Fruit fly (Drosophila melanogaster): ENCODE measurements around the gene CG2604.

CG2604 gene

dm6 chr3R:5215334-5216307 lies 7.5 kb downstream of the CG2604 start (continued):
- TF ChIP-seq Dad (GFP tag; optimal IDR thresholded peaks at IDR 0.05) (peak; percentile 96), C15 (GFP tag; IDR thresholded peaks at IDR 0.05) (0 out of 3 replicates have a peak, but pooled peaks have one; percentile 48), Lpt (GFP tag; optimal IDR thresholded peaks at IDR 0.05) (no peak), CG7786 (GFP tag; optimal IDR thresholded peaks at IDR 0.05) (peak; percentile 96), tap (tag; optimal IDR thresholded peaks at IDR 0.05) (peak; percentile 92), kni (GFP tag; optimal IDR thresholded peaks at IDR 0.05) (peak; percentile 100), twi (tag; optimal IDR thresholded peaks at IDR 0.05) (peak; percentile 88), CG10366 (GFP tag; IDR thresholded peaks at IDR 0.05) (peak; percentile 88), da (GFP tag; optimal IDR thresholded peaks at IDR 0.05) (peak; percentile 98), pros (GFP tag; optimal IDR thresholded peaks at IDR 0.05) (peak; percentile 69), maf-S (GFP tag; optimal IDR thresholded peaks at IDR 0.05) (peak; percentile 98), Bgb (GFP tag; IDR thresholded peaks at IDR 0.05; ENCODE audit: partially characterized antibody) (no peak), CG2678 (tag; optimal IDR thresholded peaks at IDR 0.05) (peak; percentile 93), CG8089 (GFP tag; optimal IDR thresholded peaks at IDR 0.05) (peak; percentile 99), CG31224 (GFP tag; IDR thresholded peaks at IDR 0.05) (peak; percentile 74), CG4617 (GFP tag; optimal IDR thresholded peaks at IDR 0.05; ENCODE audit: borderline replicate concordance) (peak; percentile 96), stc (GFP tag; IDR thresholded peaks at IDR 0.05) (peak; percentile 95), BEAF-32 (GFP tag; optimal IDR thresholded peaks at IDR 0.05) (no peak), Hr3 (GFP tag; optimal IDR thresholded peaks at IDR 0.05) (peak; percentile 94), Dp (GFP tag; optimal IDR thresholded peaks at IDR 0.05) (peak; percentile 22), ERR (GFP tag; optimal IDR thresholded peaks at IDR 0.05) (peak; percentile 96), CG13624 (GFP tag; optimal IDR thresholded peaks at IDR 0.05) (peak; percentile 86), kay (GFP tag; optimal IDR thresholded peaks at IDR 0.05) (peak; percentile 95), klu (GFP tag; IDR thresholded peaks at IDR 0.05) (peak; percentile 51), GATAe (GFP tag; conservative IDR thresholded peaks at IDR 0.05) (peak; percentile 17; the same call in 1 of the 2 replicates), CG17361 (GFP tag; IDR thresholded peaks at IDR 0.05) (peak; percentile 70; the same call in 2 of the 3 replicates), Myb (GFP tag; optimal IDR thresholded peaks at IDR 0.05) (peak; percentile 82), oc (tag; optimal IDR thresholded peaks at IDR 0.05) (peak; percentile 99), CG13296 (GFP tag; optimal IDR thresholded peaks at IDR 0.05) (peak; percentile 73), Opbp (GFP tag; IDR thresholded peaks at IDR 0.05; ENCODE audit: partially characterized antibody) (no peak), p53 (GFP tag; optimal IDR thresholded peaks at IDR 0.05) (peak; percentile 98), chif (GFP tag; optimal IDR thresholded peaks at IDR 0.05) (peak; percentile 99), dan (GFP tag; IDR thresholded peaks at IDR 0.05) (peak; percentile 41; the same call in 1 of the 2 replicates), lab (GFP tag; optimal IDR thresholded peaks at IDR 0.05) (peak; percentile 97), Atf-2 (GFP tag; optimal IDR thresholded peaks at IDR 0.05) (peak; percentile 98), ATbp (GFP tag; optimal IDR thresholded peaks at IDR 0.05) (peak; percentile 100), Nf-YB (GFP tag; optimal IDR thresholded peaks at IDR 0.05) (peak; percentile 87), jing (GFP tag; optimal IDR thresholded peaks at IDR 0.05) (peak; percentile 93), CG13775 (GFP tag; optimal IDR thresholded peaks at IDR 0.05) (peak; percentile 95), Dbx (GFP tag; IDR thresholded peaks at IDR 0.05) (peak; percentile 13; the same call in 1 of the 3 replicates), sens-2 (GFP tag; IDR thresholded peaks at IDR 0.05) (peak; percentile 96), Abd-B (GFP tag; optimal IDR thresholded peaks at IDR 0.05) (peak; percentile 33), mam (GFP tag; optimal IDR thresholded peaks at IDR 0.05) (peak; percentile 82), Hmx (GFP tag; optimal IDR thresholded peaks at IDR 0.05) (peak; percentile 24), psq (GFP tag; optimal IDR thresholded peaks at IDR 0.05) (peak; percentile 97), CG34422 (GFP tag; IDR thresholded peaks at IDR 0.05) (peak; percentile 82), zen (tag; optimal IDR thresholded peaks at IDR 0.05) (peak; percentile 89), Sry-δ (GFP tag; optimal IDR thresholded peaks at IDR 0.05) (peak; percentile 81)
